Fruit fly (Drosophila melanogaster) Kc167 (cell line): ENCODE data around the gene CG42752.

Experiments
- Myc ChIP-seq: fragments of >200 bp; optimal IDR thresholded peaks from 2 replicates; lab custom pipeline; 2017; ENCODE audit warnings: missing external identifiers
- Sin3A ChIP-seq: fragments of >200 bp; optimal IDR thresholded peaks from 2 replicates; lab custom pipeline; 2018; ENCODE audit warnings: missing external identifiers
- h ChIP-seq: fragments of >200 bp; optimal IDR thresholded peaks from 3 replicates; lab custom pipeline; 2018; ENCODE audit warnings: missing external identifiers
- insv ChIP-seq: fragments of >200 bp; optimal IDR thresholded peaks from 3 replicates; lab custom pipeline; 2018; ENCODE audit warnings: missing external identifiers
- psq ChIP-seq: fragments of >200 bp; optimal IDR thresholded peaks from 2 replicates; lab custom pipeline; 2017; ENCODE audit warnings: missing external identifiers
- ttk ChIP-seq: sonication (Bioruptor generic); optimal IDR thresholded peaks from 2 replicates; lab custom pipeline; 2017; ENCODE audit warnings: missing external identifiers

DNA sequence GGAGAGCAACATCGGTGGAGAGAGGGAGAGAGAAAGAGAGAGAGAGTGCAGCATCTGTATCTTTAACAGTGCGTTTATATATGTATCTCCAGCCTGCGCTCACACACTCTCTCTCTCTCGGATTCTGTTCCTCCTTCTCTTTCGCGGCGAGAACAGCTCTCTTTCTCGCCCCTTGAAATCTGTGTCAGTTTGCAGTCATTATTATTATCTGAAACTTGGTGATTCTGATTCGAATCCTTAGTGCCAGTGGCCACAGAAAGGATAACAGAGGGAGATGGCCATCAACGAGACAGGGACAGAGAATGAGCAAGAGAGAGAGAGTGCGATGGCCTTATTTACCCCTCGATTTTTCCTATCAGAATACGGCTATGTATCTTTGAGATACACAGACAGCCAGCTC, 43.0 kb upstream of the CG42752 start:
- TF ChIP-seq h = no peak
- TF ChIP-seq psq (lab: Kevin White, UChicago) = no peak
- no peak for TF ChIP-seq ttk (lab: Kevin White, UChicago)
- TF ChIP-seq Myc (lab: Kevin White, UChicago) = no peak
- TF ChIP-seq Sin3A (lab: Kevin White, UChicago) = no peak
- no peak for TF ChIP-seq insv (lab: Kevin White, UChicago)
